Worm (Caenorhabditis elegans) whole organism, early embryonic: ENCODE measurements around the gene ugt-67.

Source experiments
- B0310.2 ChIP-seq: sonication (generic microtip); optimal IDR thresholded peaks from 2 replicates; lab custom pipeline; 2016; ENCODE audit warnings: mild to moderate bottlenecking, missing genetic modification characterization, missing compliant biosample characterization
- F13C5.2 ChIP-seq: sonication (generic microtip); optimal IDR thresholded peaks from 2 replicates; lab custom pipeline; 2017; ENCODE audit warnings: mild to moderate bottlenecking, missing genetic modification characterization, inconsistent platforms, missing compliant biosample characterization
- aly-1 ChIP-seq: sonication (generic microtip); optimal IDR thresholded peaks from 2 replicates; lab custom pipeline; 2016; ENCODE audit warnings: missing genetic modification characterization, missing compliant biosample characterization
- ama-1 ChIP-seq: fragments of 150-350 bp; optimal IDR thresholded peaks from 2 replicates; lab custom pipeline; 2014
- ceh-13 ChIP-seq: fragments of 200-800 bp; sonication (Bioruptor generic); optimal IDR thresholded peaks from 2 replicates; lab custom pipeline; 2018; ENCODE audit warnings: mild to moderate bottlenecking, missing genetic modification characterization, missing compliant biosample characterization
- ceh-36 ChIP-seq: sonication (generic microtip); optimal IDR thresholded peaks from 2 replicates; lab custom pipeline; 2016; ENCODE audit warnings: missing genetic modification characterization, inconsistent platforms, missing compliant biosample characterization
- ets-7 ChIP-seq: sonication (generic microtip); optimal IDR thresholded peaks from 2 replicates; lab custom pipeline; 2016; ENCODE audit warnings: missing genotype, missing genetic modification characterization, missing compliant biosample characterization
- flt-1 ChIP-seq: fragments of 200-800 bp; sonication (Bioruptor generic); IDR thresholded peaks from 2 replicates; pipeline ENCODE4 v1.3.6; 2022; ENCODE audit warnings: missing genetic modification characterization, missing compliant biosample characterization
- hmbx-1 ChIP-seq: sonication (generic microtip); optimal IDR thresholded peaks from 2 replicates; lab custom pipeline; 2016; ENCODE audit warnings: mild to moderate bottlenecking, missing genetic modification characterization, missing compliant biosample characterization
- hmg-4 ChIP-seq: fragments of 200-800 bp; sonication (Bioruptor generic); optimal IDR thresholded peaks from 2 replicates; lab custom pipeline; 2018; ENCODE audit warnings: mild to moderate bottlenecking, missing genetic modification characterization, missing compliant biosample characterization
- hnd-1 ChIP-seq: sonication (generic microtip); optimal IDR thresholded peaks from 2 replicates; lab custom pipeline; 2016; ENCODE audit warnings: missing genetic modification characterization, missing compliant biosample characterization
- pes-1 ChIP-seq: fragments of 200-800 bp; sonication (Bioruptor generic); IDR thresholded peaks from 2 replicates; pipeline ENCODE4 v1.3.6; 2022; ENCODE audit warnings: missing genetic modification reagents, missing genetic modification characterization, missing compliant biosample characterization
- scrt-1 ChIP-seq: fragments of 200-800 bp; sonication (Bioruptor generic); IDR thresholded peaks from 2 replicates; pipeline ENCODE4 v1.3.6; 2022; ENCODE audit warnings: missing genetic modification characterization, missing compliant biosample characterization
- sea-1 ChIP-seq: fragments of 200-800 bp; sonication (Bioruptor generic); conservative IDR thresholded peaks from 2 replicates; pipeline ENCODE4 v1.3.6; 2022; ENCODE audit warnings: missing genetic modification characterization, missing compliant biosample characterization
- tbx-11 ChIP-seq: fragments of 200-800 bp; sonication (Bioruptor generic); IDR thresholded peaks from 2 replicates; pipeline ENCODE4 v1.3.6; 2022; ENCODE audit warnings: missing genetic modification characterization, missing compliant biosample characterization
- tbx-37 ChIP-seq: fragments of 200-800 bp; sonication (Bioruptor generic); conservative IDR thresholded peaks from 2 replicates; pipeline ENCODE4 v1.3.6; 2022; ENCODE audit warnings: missing genetic modification reagents, missing genetic modification characterization, missing compliant biosample characterization
- tra-4 ChIP-seq: sonication (generic microtip); optimal IDR thresholded peaks from 2 replicates; lab custom pipeline; 2017; ENCODE audit warnings: missing genetic modification characterization, missing compliant biosample characterization

The ugt-67 gene

DNA sequence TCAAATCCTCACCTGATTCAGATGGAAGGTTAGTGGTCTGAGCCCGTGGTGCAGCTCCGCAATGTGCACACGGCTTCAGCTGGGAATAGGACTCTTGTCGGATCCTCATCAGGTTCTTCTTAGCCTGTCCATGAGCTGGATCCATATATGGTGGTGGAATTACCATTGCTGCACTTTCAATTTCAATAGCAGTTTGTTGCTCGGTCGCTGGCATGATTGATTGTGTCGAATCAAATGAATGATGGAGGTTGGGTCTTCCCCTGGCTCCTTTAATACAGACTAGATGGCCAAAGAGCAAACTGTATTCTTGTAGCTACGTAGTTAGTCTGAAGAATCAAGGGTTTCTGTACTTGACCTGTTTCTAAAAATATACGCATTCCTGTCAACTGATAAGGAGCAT is 31.6 kb downstream of the ugt-67 start, which contains the start of gene C02E7.10:
C02E7.10 (minus strand) TSS at position 232 of the 400 bp plus-strand sequence.
- no peak for TF ChIP-seq sea-1 (GFP tag; lab: Robert Waterston, UW)
- no peak for TF ChIP-seq hmbx-1 (tag; lab: Kevin White, UChicago)
- TF ChIP-seq scrt-1 (GFP tag; lab: Robert Waterston, UW) = no peak
- TF ChIP-seq flt-1 (GFP tag; lab: Robert Waterston, UW) = no peak
- TF ChIP-seq ama-1 (lab: Kevin White, UChicago) = no peak

DNA sequence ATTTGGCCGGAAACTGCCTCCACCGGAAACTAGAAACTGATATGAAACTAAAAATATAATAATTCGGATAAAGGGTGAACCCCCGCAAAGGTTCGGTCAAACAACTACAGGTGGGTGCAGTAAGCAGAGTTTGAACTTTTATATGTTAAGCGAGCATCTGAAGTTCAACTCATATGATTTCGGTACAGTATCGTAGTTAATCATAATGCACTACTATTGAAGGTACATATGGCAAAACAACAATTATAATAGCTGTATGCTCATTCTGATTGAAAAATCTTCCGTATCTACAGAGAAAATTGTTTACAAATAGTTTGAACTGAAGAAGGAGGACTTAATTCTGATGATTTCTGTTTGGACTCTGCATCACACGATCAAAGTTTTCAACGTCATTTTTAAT is 32.1 kb downstream of the ugt-67 start:
- TF ChIP-seq tbx-37 (GFP tag; lab: Robert Waterston, UW) (no peak), ceh-36 (tag; lab: Kevin White, UChicago) (no peak), scrt-1 (GFP tag; lab: Robert Waterston, UW) (no peak), tbx-11 (GFP tag; lab: Robert Waterston, UW) (no peak), sea-1 (GFP tag; lab: Robert Waterston, UW) (no peak), pes-1 (no peak), hmg-4 (GFP tag; lab: Kevin White, UChicago) (no peak), tra-4 (tag; lab: Kevin White, UChicago) (no peak), hmbx-1 (tag; lab: Kevin White, UChicago) (no peak), B0310.2 (tag; lab: Kevin White, UChicago) (no peak), ama-1 (lab: Kevin White, UChicago) (no peak), flt-1 (GFP tag; lab: Robert Waterston, UW) (no peak), F13C5.2 (tag; lab: Kevin White, UChicago) (no peak), ets-7 (no peak), hnd-1 (tag; lab: Kevin White, UChicago) (no peak), ceh-13 (GFP tag; lab: Kevin White, UChicago) (no peak)

DNA sequence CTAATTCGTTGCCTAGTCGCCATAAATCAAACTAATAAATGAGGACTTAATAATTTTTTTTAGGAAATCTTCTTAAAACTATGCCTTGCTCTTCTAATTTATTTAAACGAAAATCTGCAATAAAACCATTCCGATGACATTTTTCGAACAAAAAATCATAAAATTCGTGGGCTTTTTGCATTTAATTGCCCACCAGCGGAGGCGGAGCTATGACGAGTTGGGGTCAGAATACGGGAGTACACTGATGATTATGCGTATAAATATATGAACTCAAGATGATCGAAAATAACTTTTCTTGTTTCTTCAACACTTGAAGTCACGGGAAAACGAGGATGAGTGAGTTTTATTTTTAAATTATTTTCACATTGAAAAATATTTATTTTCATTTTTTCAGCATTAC is 33.2 kb downstream of the ugt-67 start, which contains the start of gene catp-2:
catp-2 (plus strand) TSS at position 301 of the 400 bp plus-strand sequence.
- TF ChIP-seq B0310.2 (tag; lab: Kevin White, UChicago) (no peak), ceh-36 (tag; lab: Kevin White, UChicago) (no peak), scrt-1 (GFP tag; lab: Robert Waterston, UW) (no peak), tbx-37 (GFP tag; lab: Robert Waterston, UW) (no peak), tra-4 (tag; lab: Kevin White, UChicago) (no peak), ama-1 (lab: Kevin White, UChicago) (no peak), tbx-11 (GFP tag; lab: Robert Waterston, UW) (no peak)

ce11 chrV:4935096-4935495 is 33.9 kb downstream of the ugt-67 start:
- TF ChIP-seq F13C5.2 (tag; lab: Kevin White, UChicago) = no peak
- no peak for TF ChIP-seq tbx-37 (GFP tag; lab: Robert Waterston, UW)
- no peak for TF ChIP-seq ama-1 (lab: Kevin White, UChicago)
- TF ChIP-seq B0310.2 (tag; lab: Kevin White, UChicago) = no peak
- TF ChIP-seq hmbx-1 (tag; lab: Kevin White, UChicago) = no peak
- TF ChIP-seq hnd-1 (tag; lab: Kevin White, UChicago) = no peak
- no peak for TF ChIP-seq sea-1 (GFP tag; lab: Robert Waterston, UW)
- no peak for TF ChIP-seq tra-4 (tag; lab: Kevin White, UChicago)
- TF ChIP-seq ets-7 = no peak
- no peak for TF ChIP-seq ceh-36 (tag; lab: Kevin White, UChicago)
- TF ChIP-seq pes-1 = no peak
- no peak for TF ChIP-seq ceh-13 (GFP tag; lab: Kevin White, UChicago)
- no peak for TF ChIP-seq aly-1
- TF ChIP-seq scrt-1 (GFP tag; lab: Robert Waterston, UW) = no peak
- TF ChIP-seq hmg-4 (GFP tag; lab: Kevin White, UChicago) = no peak
- TF ChIP-seq tbx-11 (GFP tag; lab: Robert Waterston, UW) = no peak
- no peak for TF ChIP-seq flt-1 (GFP tag; lab: Robert Waterston, UW)

ce11 chrV:4937337-4937736 is 36.2 kb downstream of the ugt-67 start:
- no peak for TF ChIP-seq ama-1 (lab: Kevin White, UChicago)
- TF ChIP-seq sea-1 (GFP tag; lab: Robert Waterston, UW) = no peak
- no peak for TF ChIP-seq F13C5.2 (tag; lab: Kevin White, UChicago)
- no peak for TF ChIP-seq tbx-11 (GFP tag; lab: Robert Waterston, UW)
- TF ChIP-seq tbx-37 (GFP tag; lab: Robert Waterston, UW) = no peak
- no peak for TF ChIP-seq B0310.2 (tag; lab: Kevin White, UChicago)
- TF ChIP-seq ceh-13 (GFP tag; lab: Kevin White, UChicago) = no peak
- no peak for TF ChIP-seq tra-4 (tag; lab: Kevin White, UChicago)

DNA sequence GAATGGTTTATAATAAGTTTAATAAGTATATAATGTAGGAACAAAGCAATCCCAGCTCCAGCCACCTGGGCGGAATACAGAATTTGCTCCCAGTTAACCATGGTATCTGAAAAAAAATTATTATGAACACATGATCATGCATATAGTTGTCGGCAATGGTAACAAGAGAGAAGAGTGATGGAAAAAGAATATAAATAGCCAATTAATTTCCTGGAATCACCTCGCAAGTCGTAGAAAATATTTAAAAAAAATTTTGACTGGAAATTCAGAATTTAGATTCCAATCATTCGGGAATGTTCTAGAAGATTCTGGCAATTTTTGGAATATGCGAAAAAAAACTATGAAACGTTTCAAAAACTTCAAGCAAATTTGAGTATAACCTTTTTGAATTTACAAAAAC is 43.0 kb downstream of the ugt-67 start, which contains the start of gene str-211:
str-211 (minus strand) TSS at position 101 of the 400 bp plus-strand sequence.
- TF ChIP-seq ceh-36 (tag; lab: Kevin White, UChicago) (no peak), tra-4 (tag; lab: Kevin White, UChicago) (no peak), ceh-13 (GFP tag; lab: Kevin White, UChicago) (no peak), pes-1 (no peak), hmg-4 (GFP tag; lab: Kevin White, UChicago) (no peak), tbx-11 (GFP tag; lab: Robert Waterston, UW) (no peak), hnd-1 (tag; lab: Kevin White, UChicago) (no peak), ama-1 (lab: Kevin White, UChicago) (no peak), ets-7 (no peak), sea-1 (GFP tag; lab: Robert Waterston, UW) (no peak), hmbx-1 (tag; lab: Kevin White, UChicago) (no peak), aly-1 (no peak), flt-1 (GFP tag; lab: Robert Waterston, UW) (no peak), F13C5.2 (tag; lab: Kevin White, UChicago) (no peak), scrt-1 (GFP tag; lab: Robert Waterston, UW) (no peak), B0310.2 (tag; lab: Kevin White, UChicago) (no peak), tbx-37 (GFP tag; lab: Robert Waterston, UW) (no peak)

- TF ChIP-seq sea-1 (GFP tag; lab: Robert Waterston, UW) = no peak
- no peak for TF ChIP-seq tra-4 (tag; lab: Kevin White, UChicago)
- no peak for TF ChIP-seq ceh-36 (tag; lab: Kevin White, UChicago)
- no peak for TF ChIP-seq aly-1
- TF ChIP-seq tbx-11 (GFP tag; lab: Robert Waterston, UW) = no peak
- no peak for TF ChIP-seq hmg-4 (GFP tag; lab: Kevin White, UChicago)
- no peak for TF ChIP-seq F13C5.2 (tag; lab: Kevin White, UChicago)
- TF ChIP-seq flt-1 (GFP tag; lab: Robert Waterston, UW) = no peak
- no peak for TF ChIP-seq ama-1 (lab: Kevin White, UChicago)
- no peak for TF ChIP-seq ets-7
Measured at ce11 chrV:4948635-4949034, 47.5 kb downstream of the ugt-67 start, which contains the start of gene str-209. str-209 (plus strand) TSS chrV:4948935.
